Fruit fly (Drosophila melanogaster) whole organism, embryonic: ENCODE measurements around the gene CG3546.

ENCODE experiments used
- Bgb ChIP-seq: fragments of 200-800 bp; sonication (Bioruptor generic); IDR thresholded peaks from 2 replicates; pipeline ENCODE4 v1.3.6; 2022; ENCODE audit warnings: missing biosample characterization, missing genetic modification characterization; ENCODE audit not compliant: partially characterized antibody
- CG10274 ChIP-seq: fragments of 200-800 bp; sonication (Bioruptor generic); optimal IDR thresholded peaks from 3 replicates; lab custom pipeline; 2017; ENCODE audit warnings: missing biosample characterization, mild to moderate bottlenecking, missing genetic modification characterization
- CG10321 ChIP-seq: fragments of 200-800 bp; sonication (Bioruptor generic); IDR thresholded peaks from 2 replicates; pipeline ENCODE4 v1.3.6; 2022; ENCODE audit warnings: missing biosample characterization, missing genetic modification characterization
- CG12391 ChIP-seq: fragments of 200-800 bp; sonication (Bioruptor generic); optimal IDR thresholded peaks from 3 replicates; lab custom pipeline; 2018; ENCODE audit warnings: missing biosample characterization, mild to moderate bottlenecking, missing genetic modification characterization, moderate library complexity
- CG12769 ChIP-seq: fragments of 200-800 bp; sonication (Bioruptor generic); optimal IDR thresholded peaks from 2 replicates; lab custom pipeline; 2019; ENCODE audit warnings: missing biosample characterization, mild to moderate bottlenecking, missing genetic modification characterization, moderate library complexity
- CG16863 ChIP-seq: fragments of 200-800 bp; sonication (Bioruptor generic); optimal IDR thresholded peaks from 3 replicates; lab custom pipeline; 2016; ENCODE audit warnings: missing biosample characterization, missing genetic modification characterization
- CG17568 ChIP-seq: fragments of 200-800 bp; sonication (Bioruptor generic); optimal IDR thresholded peaks from 2 replicates; lab custom pipeline; 2018; ENCODE audit warnings: missing biosample characterization, mild to moderate bottlenecking, missing genetic modification characterization, moderate library complexity
- CG17829 ChIP-seq: fragments of 200-800 bp; optimal IDR thresholded peaks from 2 replicates; lab custom pipeline; 2019; ENCODE audit warnings: missing biosample characterization, mild to moderate bottlenecking, missing genetic modification characterization, moderate library complexity
- CG18599 ChIP-seq: fragments of 200-800 bp; sonication (Bioruptor generic); optimal IDR thresholded peaks from 3 replicates; lab custom pipeline; 2017; ENCODE audit warnings: missing biosample characterization, missing genetic modification characterization, mild to moderate bottlenecking, moderate library complexity, missing genetic modification reagents
- CG30431 ChIP-seq: fragments of 200-800 bp; sonication (Bioruptor generic); optimal IDR thresholded peaks from 2 replicates; lab custom pipeline; 2017; ENCODE audit warnings: missing biosample characterization, missing genetic modification characterization
- CG31388 ChIP-seq: fragments of 200-800 bp; sonication (Bioruptor generic); optimal IDR thresholded peaks from 2 replicates; lab custom pipeline; 2016; ENCODE audit warnings: missing biosample characterization, missing genetic modification characterization
- CG33213 ChIP-seq: fragments of 200-800 bp; sonication (Bioruptor generic); optimal IDR thresholded peaks from 3 replicates; lab custom pipeline; 2016; ENCODE audit warnings: missing biosample characterization, missing genetic modification characterization
- CG3726 ChIP-seq: fragments of 200-800 bp; sonication (Bioruptor generic); IDR thresholded peaks from 3 replicates; pipeline ENCODE4, ENCODE4 v1.3.6; 2022; ENCODE audit warnings: missing biosample characterization, missing genetic modification characterization
- CG3995 ChIP-seq: fragments of 200-800 bp; sonication (Bioruptor generic); optimal IDR thresholded peaks from 3 replicates; lab custom pipeline; 2016; ENCODE audit warnings: missing biosample characterization, missing genetic modification characterization
- CG4360 ChIP-seq: fragments of 200-800 bp; sonication (Bioruptor generic); IDR thresholded peaks from 2 replicates; pipeline ENCODE4 v1.3.6; 2022; ENCODE audit warnings: missing biosample characterization, missing genetic modification characterization
- CG6254 ChIP-seq: fragments of 200-800 bp; sonication (Bioruptor generic); optimal IDR thresholded peaks from 3 replicates; lab custom pipeline; 2017; ENCODE audit warnings: mild to moderate bottlenecking, missing biosample characterization, missing genetic modification reagents, missing genetic modification characterization
- CG7372 ChIP-seq: fragments of 200-800 bp; sonication (Bioruptor generic); IDR thresholded peaks from 2 replicates; pipeline ENCODE4 v1.3.6; 2022; ENCODE audit warnings: missing biosample characterization, missing genetic modification characterization
- CG7987 ChIP-seq: fragments of 200-800 bp; sonication (Bioruptor generic); optimal IDR thresholded peaks from 2 replicates; lab custom pipeline; 2018; ENCODE audit warnings: missing biosample characterization, mild to moderate bottlenecking, missing genetic modification characterization, moderate library complexity
- CG8478 ChIP-seq: fragments of >200 bp; optimal IDR thresholded peaks from 2 replicates; lab custom pipeline; 2018
- CG9437 ChIP-seq: fragments of 200-800 bp; sonication (Bioruptor generic); optimal IDR thresholded peaks from 2 replicates; lab custom pipeline; 2018; ENCODE audit warnings: missing biosample characterization, mild to moderate bottlenecking, missing genetic modification characterization
- Dip3 ChIP-seq: fragments of 200-800 bp; sonication (Bioruptor generic); optimal IDR thresholded peaks from 3 replicates; lab custom pipeline; 2016; ENCODE audit warnings: missing biosample characterization, missing genetic modification characterization
- ERR ChIP-seq: fragments of 200-800 bp; sonication (Bioruptor generic); optimal IDR thresholded peaks from 2 replicates; lab custom pipeline; 2016; ENCODE audit warnings: missing biosample characterization, missing genetic modification characterization
- Eip74EF ChIP-seq, 2 experiments: fragments of 200-800 bp in 1 of 2; fragments of >200 bp in 1 of 2; sonication (Bioruptor generic) in 1 of 2; optimal IDR thresholded peaks; 2 replicates each; lab custom pipeline; 2017 to 2019; ENCODE audit warnings: missing biosample characterization in 2 of 2, missing genetic modification characterization in 2 of 2, mild to moderate bottlenecking in 1 of 2, moderate library complexity in 1 of 2
- GATAe ChIP-seq: fragments of 200-800 bp; sonication (Bioruptor generic); conservative IDR thresholded peaks from 2 replicates; pipeline ENCODE4 v1.3.6; 2022; ENCODE audit warnings: missing biosample characterization, missing genetic modification characterization
- Hand ChIP-seq: fragments of 200-800 bp; sonication (Bioruptor generic); optimal IDR thresholded peaks from 2 replicates; lab custom pipeline; 2017; ENCODE audit warnings: mild to moderate bottlenecking, missing biosample characterization, missing genetic modification reagents, missing genetic modification characterization
- Hsf ChIP-seq: fragments of 200-800 bp; sonication (Bioruptor generic); optimal IDR thresholded peaks from 3 replicates; lab custom pipeline; 2016; ENCODE audit warnings: missing biosample characterization, missing genetic modification characterization
- Kr ChIP-seq: fragments of 200-800 bp; sonication (Bioruptor generic); optimal IDR thresholded peaks from 2 replicates; lab custom pipeline; 2017; ENCODE audit warnings: missing biosample characterization, mild to moderate bottlenecking, missing genetic modification characterization
- Lpt ChIP-seq: fragments of >200 bp; optimal IDR thresholded peaks from 2 replicates; lab custom pipeline; 2018; ENCODE audit warnings: missing biosample characterization, missing genetic modification characterization
- Max ChIP-seq: fragments of 200-800 bp; sonication (Bioruptor generic); optimal IDR thresholded peaks from 2 replicates; lab custom pipeline; 2016; ENCODE audit warnings: missing biosample characterization, mild to moderate bottlenecking, missing genetic modification characterization
- Nf-YC ChIP-seq: fragments of 200-800 bp; optimal IDR thresholded peaks from 3 replicates; lab custom pipeline; 2019; ENCODE audit warnings: missing biosample characterization, mild to moderate bottlenecking, missing genetic modification characterization, moderate library complexity
- Pdp1 ChIP-seq, 2 experiments: fragments of 200-800 bp; sonication (Bioruptor generic); optimal IDR thresholded peaks; 3 replicates each; lab custom pipeline; 2016; ENCODE audit warnings: missing biosample characterization in 2 of 2, missing genetic modification characterization in 2 of 2, mild to moderate bottlenecking in 1 of 2, moderate library complexity in 1 of 2
- Tbp ChIP-seq: fragments of >200 bp; optimal IDR thresholded peaks from 2 replicates; lab custom pipeline; 2018; ENCODE audit warnings: missing biosample characterization, missing genetic modification characterization
- btn ChIP-seq: fragments of 200-800 bp; sonication (Bioruptor generic); optimal IDR thresholded peaks from 2 replicates; lab custom pipeline; 2016; ENCODE audit warnings: missing biosample characterization, missing genetic modification characterization
- caup ChIP-seq: fragments of 200-800 bp; sonication (Bioruptor generic); optimal IDR thresholded peaks from 3 replicates; lab custom pipeline; 2017; ENCODE audit warnings: missing biosample characterization, mild to moderate bottlenecking, missing genetic modification characterization, moderate library complexity; ENCODE audit not compliant: severe bottlenecking
- chn ChIP-seq: fragments of 200-800 bp; sonication (Bioruptor generic); optimal IDR thresholded peaks from 2 replicates; lab custom pipeline; 2016; ENCODE audit warnings: missing biosample characterization, missing genetic modification characterization
- ci ChIP-seq: fragments of 200-800 bp; sonication (Bioruptor generic); IDR thresholded peaks from 3 replicates; pipeline ENCODE4 v1.3.6; 2022; ENCODE audit warnings: missing biosample characterization, missing genetic modification characterization
- croc ChIP-seq: fragments of 200-800 bp; sonication (Bioruptor generic); conservative IDR thresholded peaks from 3 replicates; pipeline ENCODE4 v1.3.6; 2022; ENCODE audit warnings: missing biosample characterization, missing genetic modification characterization
- dmrt11E ChIP-seq: fragments of 200-800 bp; sonication (Bioruptor generic); optimal IDR thresholded peaks from 3 replicates; lab custom pipeline; 2018; ENCODE audit warnings: missing biosample characterization, mild to moderate bottlenecking, missing genetic modification characterization, moderate library complexity
- en ChIP-seq: fragments of 200-800 bp; sonication (Bioruptor generic); optimal IDR thresholded peaks from 2 replicates; lab custom pipeline; 2016; ENCODE audit warnings: missing biosample characterization, missing genetic modification characterization
- insv ChIP-seq, 2 experiments: fragments of 200-800 bp; sonication (Bioruptor generic); optimal IDR thresholded peaks; 3 replicates each; lab custom pipeline; 2016 to 2018; ENCODE audit warnings: missing biosample characterization in 2 of 2, missing genetic modification characterization in 2 of 2
- jumu ChIP-seq: fragments of 200-800 bp; sonication (Bioruptor generic); optimal IDR thresholded peaks from 3 replicates; lab custom pipeline; 2016; ENCODE audit warnings: missing biosample characterization, missing genetic modification characterization
- lab ChIP-seq: fragments of 200-800 bp; sonication (Bioruptor generic); optimal IDR thresholded peaks from 3 replicates; lab custom pipeline; 2017; ENCODE audit warnings: missing biosample characterization, missing genetic modification characterization, mild to moderate bottlenecking, moderate library complexity, missing genetic modification reagents
- maf-S ChIP-seq: fragments of 200-800 bp; sonication (Bioruptor generic); optimal IDR thresholded peaks from 2 replicates; lab custom pipeline; 2016; ENCODE audit warnings: missing biosample characterization, missing genetic modification characterization
- nmo ChIP-seq: fragments of 200-800 bp; sonication (Bioruptor generic); optimal IDR thresholded peaks from 2 replicates; lab custom pipeline; 2018; ENCODE audit warnings: missing biosample characterization, mild to moderate bottlenecking, missing genetic modification characterization, moderate library complexity
- psq ChIP-seq: fragments of 200-800 bp; sonication (Bioruptor generic); optimal IDR thresholded peaks from 2 replicates; lab custom pipeline; 2017; ENCODE audit warnings: missing biosample characterization, missing genetic modification characterization
- pzg ChIP-seq: fragments of 200-800 bp; sonication (Bioruptor generic); optimal IDR thresholded peaks from 3 replicates; lab custom pipeline; 2018; ENCODE audit warnings: missing biosample characterization, mild to moderate bottlenecking, missing genetic modification characterization, moderate library complexity
- sisA ChIP-seq: fragments of 200-800 bp; sonication (Bioruptor generic); IDR thresholded peaks from 2 replicates; pipeline ENCODE4 v1.3.6; 2022; ENCODE audit warnings: missing biosample characterization, missing genetic modification characterization
- slp2 ChIP-seq: fragments of 200-800 bp; sonication (Bioruptor generic); optimal IDR thresholded peaks from 2 replicates; lab custom pipeline; 2016; ENCODE audit warnings: missing biosample characterization, missing genetic modification characterization
- sob ChIP-seq: fragments of 200-800 bp; sonication (Bioruptor generic); IDR thresholded peaks from 2 replicates; pipeline ENCODE4 v1.3.6; 2022; ENCODE audit warnings: missing biosample characterization, missing genetic modification characterization
- stc ChIP-seq: fragments of 200-800 bp; sonication (Bioruptor generic); IDR thresholded peaks from 2 replicates; pipeline ENCODE4 v1.3.6; 2022; ENCODE audit warnings: missing biosample characterization, missing genetic modification characterization
- zf30C ChIP-seq: fragments of 200-800 bp; sonication (Bioruptor generic); optimal IDR thresholded peaks from 3 replicates; lab custom pipeline; 2018; ENCODE audit warnings: missing biosample characterization, mild to moderate bottlenecking, missing genetic modification characterization

Gene CG3546

dm6 chrX:4529909-4530308, 28.0 kb upstream of the CG3546 start, which contains the start of gene CG3556 (continued):
- peak; percentile 93 for TF ChIP-seq CG33213 (GFP tag; lab: Kevin White, UChicago)
- no peak for TF ChIP-seq Hand
- peak; percentile 78 for TF ChIP-seq Bgb
- peak; percentile 33 for TF ChIP-seq CG16863 (GFP tag; lab: Kevin White, UChicago)
- TF ChIP-seq pzg (GFP tag; lab: Kevin White, UChicago) = peak; percentile 87
- TF ChIP-seq Hsf (GFP tag; lab: Kevin White, UChicago) = peak; percentile 27
- TF ChIP-seq CG18599 (GFP tag; lab: Kevin White, UChicago) = no peak
- TF ChIP-seq Lpt (GFP tag; lab: Kevin White, UChicago) = no peak
- TF ChIP-seq chn (GFP tag; lab: Kevin White, UChicago) = no peak
- peak; percentile 32 for TF ChIP-seq nmo (GFP tag; lab: Kevin White, UChicago)
- TF ChIP-seq CG7987 (GFP tag; lab: Kevin White, UChicago) = peak; percentile 50
- no peak for TF ChIP-seq Max
- peak; percentile 17 for TF ChIP-seq jumu (GFP tag; lab: Kevin White, UChicago)
- no peak for TF ChIP-seq CG8478 (lab: Kevin White, UChicago)
- TF ChIP-seq GATAe = no peak
- TF ChIP-seq CG30431 (GFP tag; lab: Kevin White, UChicago) = no peak
- TF ChIP-seq insv (GFP tag; optimal IDR thresholded peaks at IDR 0.05; lab: Kevin White, UChicago) = no peak
- TF ChIP-seq Tbp (GFP tag; lab: Kevin White, UChicago) = no peak
- TF ChIP-seq ERR (GFP tag; lab: Kevin White, UChicago) = no peak
- no peak for TF ChIP-seq en (GFP tag; lab: Kevin White, UChicago)
- peak; percentile 38; the same call in 1 of the 2 replicates for TF ChIP-seq sisA (GFP tag; lab: Robert Waterston, UW)
- TF ChIP-seq Nf-YC (tag; lab: Kevin White, UChicago) = no peak
- no peak for TF ChIP-seq lab (GFP tag; lab: Kevin White, UChicago)
- TF ChIP-seq slp2 (GFP tag; lab: Kevin White, UChicago) = peak; percentile 3
- no peak for TF ChIP-seq zf30C
- TF ChIP-seq croc = no peak
- TF ChIP-seq CG10321 (GFP tag; lab: Robert Waterston, UW) = no peak
- no peak for TF ChIP-seq CG12769 (tag; lab: Kevin White, UChicago)
- TF ChIP-seq CG10274 = no peak
- TF ChIP-seq dmrt11E (tag; lab: Kevin White, UChicago) = peak; percentile 23
- no peak for TF ChIP-seq Kr
- no peak for TF ChIP-seq CG3726 (GFP tag; lab: Robert Waterston, UW)
- TF ChIP-seq Eip74EF (GFP tag; optimal IDR thresholded peaks at IDR 0.05; lab: Kevin White, UChicago) = no peak
- TF ChIP-seq CG6254 (GFP tag; lab: Kevin White, UChicago) = no peak
- no peak for TF ChIP-seq CG31388 (GFP tag; lab: Kevin White, UChicago)
- peak; percentile 7 for TF ChIP-seq Dip3
- TF ChIP-seq ci (GFP tag; lab: Robert Waterston, UW) = peak; percentile 88
- peak; percentile 52 for TF ChIP-seq caup (GFP tag; lab: Kevin White, UChicago)
- TF ChIP-seq btn (GFP tag; lab: Kevin White, UChicago) = peak; percentile 34
- TF ChIP-seq stc (GFP tag; lab: Robert Waterston, UW) = 0 out of 2 replicates have a peak, but pooled peaks have one; percentile 10
- TF ChIP-seq CG4360 (GFP tag; lab: Robert Waterston, UW) = peak; percentile 11; the same call in 1 of the 2 replicates
- no peak for TF ChIP-seq psq
- TF ChIP-seq sob (GFP tag; lab: Robert Waterston, UW) = peak; percentile 75
- no peak for TF ChIP-seq CG3995 (GFP tag; lab: Kevin White, UChicago)
- TF ChIP-seq maf-S (GFP tag; lab: Kevin White, UChicago) = no peak
- TF ChIP-seq CG12391 (tag; lab: Kevin White, UChicago) = peak; percentile 44
- TF ChIP-seq CG9437 (GFP tag; lab: Kevin White, UChicago) = no peak
- no peak for TF ChIP-seq CG17568
- no peak for TF ChIP-seq CG17829 (tag; lab: Kevin White, UChicago)
- TF ChIP-seq Pdp1 (GFP tag; optimal IDR thresholded peaks at IDR 0.05; lab: Kevin White, UChicago) = peak in 1 of 2 experiments; percentile 36
- TF ChIP-seq CG7372 (GFP tag; lab: Robert Waterston, UW) = peak; percentile 15; the same call in 1 of the 2 replicates
